Fruit fly (Drosophila melanogaster) whole organism, embryonic: ENCODE results near the gene swa.

Experiments used
- Ada2b ChIP-seq: fragments of 200-800 bp; sonication (Bioruptor generic); IDR thresholded peaks from 2 replicates; pipeline ENCODE4 v1.3.6; 2022; ENCODE audit warnings: missing biosample characterization, missing genetic modification characterization
- Aef1 ChIP-seq: fragments of 200-800 bp; sonication (Bioruptor generic); IDR thresholded peaks from 3 replicates; pipeline ENCODE4 v1.3.6; 2022; ENCODE audit warnings: missing biosample characterization, missing genetic modification characterization
- CG10654 ChIP-seq: fragments of 200-800 bp; sonication (Bioruptor generic); optimal IDR thresholded peaks from 2 replicates; lab custom pipeline; 2016; ENCODE audit warnings: missing biosample characterization, missing genetic modification characterization
- CG10959 ChIP-seq: fragments of 200-800 bp; sonication (Bioruptor generic); IDR thresholded peaks from 2 replicates; pipeline ENCODE4 v1.3.6; 2022; ENCODE audit warnings: missing biosample characterization, missing genetic modification characterization
- CG11085 ChIP-seq: fragments of 200-800 bp; sonication (Bioruptor generic); IDR thresholded peaks from 2 replicates; pipeline ENCODE4 v1.3.6; 2022; ENCODE audit warnings: missing biosample characterization, missing genetic modification characterization
- CG12744 ChIP-seq: fragments of 200-800 bp; sonication (Bioruptor generic); optimal IDR thresholded peaks from 2 replicates; lab custom pipeline; 2016; ENCODE audit warnings: missing biosample characterization, missing genetic modification characterization
- CG15269 ChIP-seq: fragments of 200-800 bp; sonication (Bioruptor generic); optimal IDR thresholded peaks from 2 replicates; lab custom pipeline; 2018; ENCODE audit warnings: missing biosample characterization, mild to moderate bottlenecking, missing genetic modification characterization, moderate library complexity
- CG17359 ChIP-seq: fragments of 200-800 bp; sonication (Bioruptor generic); optimal IDR thresholded peaks from 3 replicates; lab custom pipeline; 2018; ENCODE audit warnings: missing biosample characterization, mild to moderate bottlenecking, missing genetic modification characterization, moderate library complexity
- CG17568 ChIP-seq: fragments of 200-800 bp; sonication (Bioruptor generic); optimal IDR thresholded peaks from 2 replicates; lab custom pipeline; 2018; ENCODE audit warnings: missing biosample characterization, mild to moderate bottlenecking, missing genetic modification characterization, moderate library complexity
- CG2202 ChIP-seq: fragments of 200-800 bp; sonication (Bioruptor generic); optimal IDR thresholded peaks from 2 replicates; lab custom pipeline; 2018; ENCODE audit warnings: missing biosample characterization, mild to moderate bottlenecking, missing genetic modification characterization
- CG31365 ChIP-seq: fragments of 200-800 bp; sonication (Bioruptor generic); optimal IDR thresholded peaks from 2 replicates; lab custom pipeline; 2018; ENCODE audit warnings: missing biosample characterization, mild to moderate bottlenecking, missing genetic modification characterization
- CG5245 ChIP-seq: fragments of 200-800 bp; sonication (Bioruptor generic); optimal IDR thresholded peaks from 3 replicates; lab custom pipeline; 2016; ENCODE audit warnings: missing biosample characterization, missing genetic modification characterization
- CG6765 ChIP-seq: fragments of 200-800 bp; sonication (Bioruptor generic); optimal IDR thresholded peaks from 3 replicates; lab custom pipeline; 2017; ENCODE audit warnings: missing biosample characterization, mild to moderate bottlenecking, missing genetic modification characterization
- CG6813 ChIP-seq: fragments of 200-800 bp; sonication (Bioruptor generic); optimal IDR thresholded peaks from 2 replicates; lab custom pipeline; 2017; ENCODE audit warnings: missing biosample characterization, missing genetic modification characterization, mild to moderate bottlenecking, moderate library complexity, missing genetic modification reagents
- CG7745 ChIP-seq: fragments of 200-800 bp; sonication (Bioruptor generic); optimal IDR thresholded peaks from 2 replicates; lab custom pipeline; 2018; ENCODE audit warnings: missing biosample characterization, mild to moderate bottlenecking, missing genetic modification characterization, moderate library complexity
- CG8388 ChIP-seq: fragments of 200-800 bp; sonication (Bioruptor generic); optimal IDR thresholded peaks from 2 replicates; lab custom pipeline; 2019; ENCODE audit warnings: missing biosample characterization, mild to moderate bottlenecking, missing genetic modification characterization, moderate library complexity
- CG8944 ChIP-seq: fragments of 200-800 bp; sonication (Bioruptor generic); optimal IDR thresholded peaks from 3 replicates; lab custom pipeline; 2016; ENCODE audit warnings: missing biosample characterization, missing genetic modification characterization
- CTCF ChIP-seq: fragments of 200-800 bp; sonication (Bioruptor generic); optimal IDR thresholded peaks from 2 replicates; lab custom pipeline; 2017; ENCODE audit warnings: missing biosample characterization, mild to moderate bottlenecking, missing genetic modification characterization, moderate library complexity
- CoRest ChIP-seq: fragments of 200-800 bp; sonication (Bioruptor generic); optimal IDR thresholded peaks from 3 replicates; lab custom pipeline; 2018; ENCODE audit warnings: missing biosample characterization, mild to moderate bottlenecking, missing genetic modification characterization, moderate library complexity
- Dek ChIP-seq: fragments of 200-800 bp; sonication (Bioruptor generic); optimal IDR thresholded peaks from 3 replicates; lab custom pipeline; 2019; ENCODE audit warnings: missing biosample characterization, mild to moderate bottlenecking, missing genetic modification characterization, moderate library complexity
- E2f1 ChIP-seq: fragments of 200-800 bp; sonication (Bioruptor generic); IDR thresholded peaks from 2 replicates; pipeline ENCODE4 v1.3.6; 2022; ENCODE audit warnings: missing biosample characterization, missing genetic modification characterization
- GATAe ChIP-seq: fragments of 200-800 bp; sonication (Bioruptor generic); conservative IDR thresholded peaks from 2 replicates; pipeline ENCODE4 v1.3.6; 2022; ENCODE audit warnings: missing biosample characterization, missing genetic modification characterization
- HLHmδ ChIP-seq: fragments of 200-800 bp; sonication (Bioruptor generic); optimal IDR thresholded peaks from 2 replicates; lab custom pipeline; 2018; ENCODE audit warnings: missing biosample characterization, mild to moderate bottlenecking, missing genetic modification characterization, moderate library complexity
- Hmr ChIP-seq: fragments of 200-800 bp; sonication (Bioruptor generic); optimal IDR thresholded peaks from 3 replicates; lab custom pipeline; 2017; ENCODE audit warnings: mild to moderate bottlenecking, missing biosample characterization, missing genetic modification reagents, missing genetic modification characterization
- Hr51 ChIP-seq, 2 experiments: fragments of 200-800 bp; sonication (Bioruptor generic); optimal IDR thresholded peaks; 2 replicates in 1 of 2; 3 replicates in 1 of 2; lab custom pipeline; 2016 to 2018; ENCODE audit warnings: missing biosample characterization in 2 of 2, missing genetic modification characterization in 2 of 2, mild to moderate bottlenecking in 1 of 2, moderate library complexity in 1 of 2
- Hsf ChIP-seq: fragments of 200-800 bp; sonication (Bioruptor generic); optimal IDR thresholded peaks from 3 replicates; lab custom pipeline; 2016; ENCODE audit warnings: missing biosample characterization, missing genetic modification characterization
- Max ChIP-seq: fragments of 200-800 bp; sonication (Bioruptor generic); optimal IDR thresholded peaks from 2 replicates; lab custom pipeline; 2016; ENCODE audit warnings: missing biosample characterization, mild to moderate bottlenecking, missing genetic modification characterization
- Nf-YB ChIP-seq: fragments of 200-800 bp; sonication (Bioruptor generic); optimal IDR thresholded peaks from 3 replicates; lab custom pipeline; 2019; ENCODE audit warnings: missing biosample characterization, mild to moderate bottlenecking, missing genetic modification characterization, moderate library complexity
- Opbp ChIP-seq: fragments of 200-800 bp; sonication (Bioruptor generic); IDR thresholded peaks from 3 replicates; pipeline ENCODE4 v1.3.6; 2022; ENCODE audit warnings: missing biosample characterization, missing genetic modification characterization; ENCODE audit not compliant: partially characterized antibody
- Optix ChIP-seq: fragments of 200-800 bp; sonication (Bioruptor generic); IDR thresholded peaks from 3 replicates; pipeline ENCODE4 v1.3.6; 2022; ENCODE audit warnings: missing biosample characterization, missing genetic modification characterization
- ap ChIP-seq: fragments of 200-800 bp; sonication (Bioruptor generic); IDR thresholded peaks from 2 replicates; pipeline ENCODE4 v1.3.6; 2022; ENCODE audit warnings: missing biosample characterization, missing genetic modification characterization
- ara ChIP-seq: fragments of 200-800 bp; sonication (Bioruptor generic); IDR thresholded peaks from 2 replicates; pipeline ENCODE4 v1.3.6; 2022; ENCODE audit warnings: missing biosample characterization, missing genetic modification characterization
- cad ChIP-seq: fragments of >200 bp; optimal IDR thresholded peaks from 2 replicates; lab custom pipeline; 2017; ENCODE audit warnings: missing biosample characterization, missing genetic modification characterization
- ci ChIP-seq: fragments of 200-800 bp; sonication (Bioruptor generic); IDR thresholded peaks from 3 replicates; pipeline ENCODE4 v1.3.6; 2022; ENCODE audit warnings: missing biosample characterization, missing genetic modification characterization
- croc ChIP-seq: fragments of 200-800 bp; sonication (Bioruptor generic); conservative IDR thresholded peaks from 3 replicates; pipeline ENCODE4 v1.3.6; 2022; ENCODE audit warnings: missing biosample characterization, missing genetic modification characterization
- da ChIP-seq: fragments of 200-800 bp; sonication (Bioruptor generic); optimal IDR thresholded peaks from 2 replicates; lab custom pipeline; 2016; ENCODE audit warnings: missing biosample characterization, missing genetic modification characterization
- dati ChIP-seq: fragments of 200-800 bp; sonication (Bioruptor generic); IDR thresholded peaks from 2 replicates; pipeline ENCODE4 v1.3.6; 2022; ENCODE audit warnings: missing biosample characterization, missing genetic modification characterization
- eve ChIP-seq, 2 experiments: fragments of >200 bp; optimal IDR thresholded peaks; 2 replicates each; lab custom pipeline; 2017; ENCODE audit warnings: missing biosample characterization in 2 of 2, missing genetic modification characterization in 2 of 2
- fd102C ChIP-seq: fragments of 200-800 bp; sonication (Bioruptor generic); optimal IDR thresholded peaks from 2 replicates; lab custom pipeline; 2018; ENCODE audit warnings: missing biosample characterization, mild to moderate bottlenecking, missing genetic modification characterization, moderate library complexity
- gfzf ChIP-seq: fragments of 200-800 bp; sonication (Bioruptor generic); optimal IDR thresholded peaks from 2 replicates; lab custom pipeline; 2016; ENCODE audit warnings: missing biosample characterization, mild to moderate bottlenecking, missing genetic modification characterization, moderate library complexity
- hb ChIP-seq: fragments of 200-800 bp; sonication (Bioruptor generic); IDR thresholded peaks from 3 replicates; pipeline ENCODE4 v1.3.6; 2022; ENCODE audit warnings: missing biosample characterization, missing genetic modification characterization; ENCODE audit not compliant: partially characterized antibody
- inv ChIP-seq: fragments of 200-800 bp; sonication (Bioruptor generic); IDR thresholded peaks from 2 replicates; pipeline ENCODE4 v1.3.6; 2022; ENCODE audit warnings: missing biosample characterization, missing genetic modification characterization; ENCODE audit not compliant: partially characterized antibody
- klu ChIP-seq: fragments of 200-800 bp; sonication (Bioruptor generic); IDR thresholded peaks from 2 replicates; pipeline ENCODE4 v1.3.6; 2022; ENCODE audit warnings: missing biosample characterization, missing genetic modification characterization
- nerfin-1 ChIP-seq: fragments of 200-800 bp; sonication (Bioruptor generic); optimal IDR thresholded peaks from 3 replicates; lab custom pipeline; 2019; ENCODE audit warnings: missing biosample characterization, mild to moderate bottlenecking, missing genetic modification characterization, moderate library complexity
- org-1 ChIP-seq: fragments of 200-800 bp; sonication (Bioruptor generic); optimal IDR thresholded peaks from 2 replicates; lab custom pipeline; 2017; ENCODE audit warnings: missing biosample characterization, missing genetic modification characterization
- salm ChIP-seq: fragments of 200-800 bp; sonication (Bioruptor generic); optimal IDR thresholded peaks from 2 replicates; lab custom pipeline; 2018; ENCODE audit warnings: missing biosample characterization, mild to moderate bottlenecking, missing genetic modification characterization
- sens-2 ChIP-seq: fragments of 200-800 bp; sonication (Bioruptor generic); IDR thresholded peaks from 2 replicates; pipeline ENCODE4 v1.3.6; 2022; ENCODE audit warnings: missing biosample characterization, missing genetic modification characterization
- tap ChIP-seq: fragments of 200-800 bp; optimal IDR thresholded peaks from 3 replicates; lab custom pipeline; 2019; ENCODE audit warnings: missing biosample characterization, mild to moderate bottlenecking, missing genetic modification characterization, moderate library complexity
- trem ChIP-seq: fragments of 200-800 bp; optimal IDR thresholded peaks from 3 replicates; lab custom pipeline; 2019; ENCODE audit warnings: missing biosample characterization, mild to moderate bottlenecking, missing genetic modification characterization, moderate library complexity
- vvl ChIP-seq: fragments of 200-800 bp; sonication (Bioruptor generic); IDR thresholded peaks from 2 replicates; pipeline ENCODE4 v1.3.6; 2022; ENCODE audit warnings: missing biosample characterization, missing genetic modification characterization
- zfh2 ChIP-seq: fragments of 200-800 bp; sonication (Bioruptor generic); optimal IDR thresholded peaks from 2 replicates; lab custom pipeline; 2016; ENCODE audit warnings: missing biosample characterization, missing genetic modification characterization

The swa gene

DNA sequence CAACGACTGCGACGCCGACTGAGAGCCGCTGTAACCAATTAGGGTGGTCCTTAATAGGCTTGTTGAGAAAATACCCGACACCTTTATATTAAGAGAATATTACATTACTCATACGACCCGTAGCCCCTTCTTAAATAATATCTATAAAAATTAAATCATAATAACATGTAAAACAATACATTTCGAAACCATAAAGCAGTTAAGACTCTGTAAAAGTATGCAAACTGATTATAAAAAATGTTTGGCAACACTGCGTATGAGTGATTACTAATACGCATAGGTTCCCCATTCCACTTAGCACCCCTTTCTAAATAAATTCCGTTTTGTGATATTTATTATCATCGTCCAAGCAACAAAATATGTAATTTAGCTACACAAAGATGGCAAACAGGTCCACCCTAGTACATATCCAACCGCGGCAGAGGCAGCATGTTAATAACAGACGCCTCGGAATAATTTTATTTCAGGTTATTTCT is 24.9 kb downstream of the swa start (continued):
- TF ChIP-seq inv (GFP tag; lab: Robert Waterston, UW) = no peak
- peak; percentile 26; the same call in 1 of the 2 replicates for TF ChIP-seq E2f1 (GFP tag; lab: Robert Waterston, UW)
- peak; percentile 61 for TF ChIP-seq CG5245 (GFP tag; lab: Kevin White, UChicago)
- 0 out of 2 replicates have a peak, but pooled peaks have one; percentile 7 for TF ChIP-seq Ada2b (GFP tag; lab: Robert Waterston, UW)
- TF ChIP-seq CG11085 (GFP tag; lab: Robert Waterston, UW) = peak; percentile 51; the same call in 1 of the 2 replicates
- TF ChIP-seq gfzf (GFP tag; lab: Kevin White, UChicago) = no peak
- TF ChIP-seq hb = no peak
- TF ChIP-seq ci (GFP tag; lab: Robert Waterston, UW) = 0 out of 3 replicates have a peak, but pooled peaks have one; percentile 22
- TF ChIP-seq CoRest = peak; percentile 87
- peak; percentile 63 for TF ChIP-seq CG6813
- peak; percentile 35; the same call in 1 of the 3 replicates for TF ChIP-seq croc
- no peak for TF ChIP-seq GATAe
- TF ChIP-seq org-1 (GFP tag; lab: Kevin White, UChicago) = peak; percentile 82
- TF ChIP-seq CG7745 = no peak
- TF ChIP-seq ap = no peak
- no peak for TF ChIP-seq CG8944
- peak; percentile 68 for TF ChIP-seq tap (tag; lab: Kevin White, UChicago)
- TF ChIP-seq CG15269 (tag; lab: Kevin White, UChicago) = peak; percentile 85
- peak; percentile 40; the same call in 1 of the 3 replicates for TF ChIP-seq Aef1
- TF ChIP-seq trem (tag; lab: Kevin White, UChicago) = peak; percentile 55
- peak; percentile 49 for TF ChIP-seq zfh2 (GFP tag; lab: Kevin White, UChicago)
- TF ChIP-seq Max = peak; percentile 58
- peak; percentile 68 for TF ChIP-seq CG17359 (tag; lab: Kevin White, UChicago)
- TF ChIP-seq HLHmδ (GFP tag; lab: Kevin White, UChicago) = no peak
- TF ChIP-seq dati = no peak
- TF ChIP-seq CG17568 (GFP tag; lab: Kevin White, UChicago) = peak; percentile 75
- TF ChIP-seq CG2202 = peak; percentile 28
- peak; percentile 73 for TF ChIP-seq nerfin-1 (tag; lab: Kevin White, UChicago)
- peak; percentile 52; the same call in 1 of the 2 replicates for TF ChIP-seq vvl
- no peak for TF ChIP-seq cad (GFP tag; lab: Kevin White, UChicago)
- TF ChIP-seq sens-2 (GFP tag; lab: Robert Waterston, UW) = no peak
- TF ChIP-seq CTCF = peak; percentile 39
- TF ChIP-seq CG6765 (GFP tag; lab: Kevin White, UChicago) = peak; percentile 72
- peak; percentile 10 for TF ChIP-seq CG31365 (tag; lab: Kevin White, UChicago)
- peak; percentile 57 for TF ChIP-seq CG10654 (GFP tag; lab: Kevin White, UChicago)
- TF ChIP-seq CG12744 (GFP tag; lab: Kevin White, UChicago) = no peak
- TF ChIP-seq Opbp (GFP tag; lab: Robert Waterston, UW) = no peak
- no peak for TF ChIP-seq ara
- TF ChIP-seq salm = peak; percentile 58
- TF ChIP-seq fd102C = no peak
- TF ChIP-seq da = no peak
- TF ChIP-seq CG8388 = peak; percentile 61
- peak; percentile 87 for TF ChIP-seq Hmr (GFP tag; lab: Kevin White, UChicago)
- TF ChIP-seq Hr51 (GFP tag; optimal IDR thresholded peaks at IDR 0.05; lab: Kevin White, UChicago) = peak in 1 of 2 experiments; percentile 86
- peak; percentile 40; the same call in 1 of the 2 replicates for TF ChIP-seq klu (GFP tag; lab: Robert Waterston, UW)
- no peak for TF ChIP-seq CG10959 (GFP tag; lab: Robert Waterston, UW)
- TF ChIP-seq Hsf = peak; percentile 49
- TF ChIP-seq eve (GFP tag; optimal IDR thresholded peaks at IDR 0.05; lab: Kevin White, UChicago) = no peak
- peak; percentile 67 for TF ChIP-seq Dek
- TF ChIP-seq Nf-YB (GFP tag; lab: Kevin White, UChicago) = peak; percentile 69
- no peak for TF ChIP-seq Optix (GFP tag; lab: Robert Waterston, UW)
